Worm (Caenorhabditis elegans) whole organism, L1 larva: Measurements from ENCODE around the gene F59E12.15.
A peak's percentile ranks its signal among the peaks of the same experiment; 100 is the strongest.

Source experiments
- C04F5.9 ChIP-seq: sonication (generic microtip); optimal IDR thresholded peaks from 2 replicates; lab custom pipeline; 2016; ENCODE audit warnings: missing genetic modification characterization, missing compliant biosample characterization
- C16A3.4 ChIP-seq: fragments of 150-350 bp; optimal IDR thresholded peaks from 2 replicates; lab custom pipeline; 2014; ENCODE audit warnings: missing biosample characterization, missing genetic modification characterization
- C34B4.2 ChIP-seq: sonication (generic microtip); optimal IDR thresholded peaks from 2 replicates; lab custom pipeline; 2017; ENCODE audit warnings: mild to moderate bottlenecking, missing genetic modification characterization, missing compliant biosample characterization
- F16B12.6 ChIP-seq: fragments of 150-350 bp; optimal IDR thresholded peaks from 2 replicates; lab custom pipeline; 2014; ENCODE audit warnings: missing biosample characterization, missing genetic modification characterization
- Y116A8C.19 ChIP-seq: sonication (generic microtip); optimal IDR thresholded peaks from 2 replicates; lab custom pipeline; 2016; ENCODE audit warnings: missing compliant biosample characterization, missing genetic modification characterization, borderline replicate concordance
- aha-1 ChIP-seq: fragments of 150-350 bp; optimal IDR thresholded peaks from 2 replicates; lab custom pipeline; 2014; ENCODE audit warnings: missing biosample characterization, missing genetic modification characterization
- alr-1 ChIP-seq: fragments of 200-800 bp; sonication (Bioruptor generic); optimal IDR thresholded peaks from 2 replicates; lab custom pipeline; 2018; ENCODE audit warnings: borderline replicate concordance, mild to moderate bottlenecking, missing genetic modification characterization, missing compliant biosample characterization
- aly-2 ChIP-seq: fragments of 150-350 bp; optimal IDR thresholded peaks from 2 replicates; lab custom pipeline; 2014; ENCODE audit warnings: missing biosample characterization, missing genetic modification characterization
- ama-1 ChIP-seq: fragments of 150-350 bp; optimal IDR thresholded peaks from 2 replicates; lab custom pipeline; 2014
- ceh-63 ChIP-seq: fragments of 200-800 bp; sonication (Bioruptor generic); optimal IDR thresholded peaks from 2 replicates; lab custom pipeline; 2018; ENCODE audit warnings: mild to moderate bottlenecking, missing genetic modification characterization, missing compliant biosample characterization
- ceh-8 ChIP-seq: fragments of 200-800 bp; sonication (Bioruptor generic); optimal IDR thresholded peaks from 2 replicates; lab custom pipeline; 2018; ENCODE audit warnings: mild to moderate bottlenecking, missing genetic modification characterization, moderate library complexity, missing compliant biosample characterization
- ceh-82 ChIP-seq, 3 experiments: fragments of 150-350 bp in 1 of 3; sonication (generic microtip) in 2 of 3; optimal IDR thresholded peaks; 2 replicates each; lab custom pipeline; 2014 to 2017; ENCODE audit warnings: missing biosample characterization in 3 of 3, missing genetic modification characterization in 3 of 3
- ceh-90 ChIP-seq: sonication (generic microtip); optimal IDR thresholded peaks from 2 replicates; lab custom pipeline; 2016; ENCODE audit warnings: missing genetic modification characterization, missing compliant biosample characterization
- ces-1 ChIP-seq: fragments of 150-350 bp; optimal IDR thresholded peaks from 2 replicates; lab custom pipeline; 2014; ENCODE audit warnings: missing biosample characterization, missing genetic modification reagents, missing genetic modification characterization
- dpl-1 ChIP-seq, 3 experiments: fragments of 150-350 bp in 2 of 3; sonication (generic microtip) in 1 of 3; optimal IDR thresholded peaks; 2 replicates each; lab custom pipeline; 2014 to 2017; ENCODE audit warnings: missing biosample characterization in 3 of 3, missing genetic modification characterization in 3 of 3, missing genetic modification reagents in 3 of 3
- efl-1 ChIP-seq, 4 experiments: fragments of 150-350 bp; optimal IDR thresholded peaks in 3 of 4; peaks in 1 of 4; 1 replicate in 1 of 4; 2 replicates in 3 of 4; lab custom pipeline; 2014; ENCODE audit warnings: missing biosample characterization in 2 of 4, missing genetic modification characterization in 2 of 4, missing genetic modification reagents in 2 of 4
- efl-3 ChIP-seq: fragments of 200-800 bp; sonication (Bioruptor generic); optimal IDR thresholded peaks from 2 replicates; lab custom pipeline; 2018; ENCODE audit warnings: mild to moderate bottlenecking, missing genetic modification characterization, missing compliant biosample characterization
- egl-13 ChIP-seq: sonication (generic microtip); optimal IDR thresholded peaks from 2 replicates; lab custom pipeline; 2016; ENCODE audit warnings: missing genotype, missing genetic modification reagents, missing genetic modification characterization, missing compliant biosample characterization
- elt-3 ChIP-seq, 6 experiments: fragments of 150-350 bp in 1 of 6; sonication (generic microtip); optimal IDR thresholded peaks; 2 replicates each; lab custom pipeline; 2017 to 2018; ENCODE audit warnings: missing biosample characterization in 6 of 6, missing genetic modification characterization in 6 of 6, inconsistent platforms in 1 of 6
- ets-5 ChIP-seq: fragments of 200-800 bp; sonication (Bioruptor generic); IDR thresholded peaks from 2 replicates; pipeline ENCODE4 v1.3.6; 2022; ENCODE audit warnings: missing genetic modification characterization, missing compliant biosample characterization
- fos-1 ChIP-seq: fragments of 150-350 bp; optimal IDR thresholded peaks from 2 replicates; lab custom pipeline; 2014; ENCODE audit warnings: missing biosample characterization, missing genetic modification characterization
- hlh-17 ChIP-seq: fragments of 200-800 bp; sonication (Bioruptor generic); optimal IDR thresholded peaks from 2 replicates; lab custom pipeline; 2018; ENCODE audit warnings: missing genetic modification characterization, mild to moderate bottlenecking, missing compliant biosample characterization, moderate library complexity, borderline replicate concordance
- hpl-2 ChIP-seq: fragments of 150-350 bp; optimal IDR thresholded peaks from 2 replicates; lab custom pipeline; 2014; ENCODE audit warnings: missing biosample characterization, missing genetic modification reagents, missing genetic modification characterization
- irx-1 ChIP-seq: sonication (generic microtip); optimal IDR thresholded peaks from 2 replicates; lab custom pipeline; 2016; ENCODE audit warnings: missing genetic modification characterization, missing compliant biosample characterization
- isw-1 ChIP-seq: fragments of 200-800 bp; sonication (Bioruptor generic); IDR thresholded peaks from 2 replicates; pipeline ENCODE4 v1.3.6; 2022; ENCODE audit warnings: missing genetic modification characterization, missing compliant biosample characterization
- jun-1 ChIP-seq: fragments of 150-350 bp; optimal IDR thresholded peaks from 2 replicates; lab custom pipeline; 2014; ENCODE audit warnings: missing biosample characterization, missing genetic modification reagents, missing genetic modification characterization
- lin-13 ChIP-seq: fragments of 150-350 bp; optimal IDR thresholded peaks from 2 replicates; lab custom pipeline; 2014; ENCODE audit warnings: missing biosample characterization, missing genetic modification reagents, missing genetic modification characterization
- lin-15B ChIP-seq: fragments of 150-350 bp; sonication (generic microtip); optimal IDR thresholded peaks from 3 replicates; lab custom pipeline; 2014; ENCODE audit warnings: missing biosample characterization, missing genetic modification characterization
- lin-35 ChIP-seq, 2 experiments: fragments of 150-350 bp; optimal IDR thresholded peaks; 2 replicates each; lab custom pipeline; 2014; ENCODE audit warnings: missing biosample characterization in 2 of 2, missing genetic modification characterization in 2 of 2, missing genetic modification reagents in 2 of 2
- lir-3 ChIP-seq: sonication (generic microtip); optimal IDR thresholded peaks from 2 replicates; lab custom pipeline; 2016; ENCODE audit warnings: mild to moderate bottlenecking, missing genetic modification characterization, moderate library complexity, missing compliant biosample characterization; ENCODE audit not compliant: poor library complexity
- lsy-2 ChIP-seq, 2 experiments: fragments of 150-350 bp; optimal IDR thresholded peaks; 2 replicates each; lab custom pipeline; 2014; ENCODE audit warnings: missing biosample characterization in 2 of 2, missing genetic modification characterization in 2 of 2
- mep-1 ChIP-seq: fragments of 150-350 bp; optimal IDR thresholded peaks from 2 replicates; lab custom pipeline; 2014; ENCODE audit warnings: missing biosample characterization, missing genetic modification characterization
- nhr-12 ChIP-seq: sonication (generic microtip); optimal IDR thresholded peaks from 2 replicates; lab custom pipeline; 2017; ENCODE audit warnings: missing biosample characterization, missing genetic modification characterization
- nhr-20 ChIP-seq: sonication (generic microtip); optimal IDR thresholded peaks from 2 replicates; lab custom pipeline; 2016; ENCODE audit warnings: mild to moderate bottlenecking, missing genetic modification characterization, missing compliant biosample characterization
- nhr-237 ChIP-seq: fragments of 150-350 bp; optimal IDR thresholded peaks from 2 replicates; lab custom pipeline; 2014; ENCODE audit warnings: missing biosample characterization, missing genetic modification characterization
- nhr-28 ChIP-seq: fragments of 150-350 bp; optimal IDR thresholded peaks from 2 replicates; lab custom pipeline; 2014; ENCODE audit warnings: missing biosample characterization, missing genetic modification characterization
- nhr-71 ChIP-seq: sonication (generic microtip); optimal IDR thresholded peaks from 2 replicates; lab custom pipeline; 2016; ENCODE audit warnings: mild to moderate bottlenecking, missing genetic modification characterization, moderate library complexity, missing compliant biosample characterization
- nhr-76 ChIP-seq: sonication (generic microtip); optimal IDR thresholded peaks from 2 replicates; lab custom pipeline; 2017; ENCODE audit warnings: missing biosample characterization, missing genetic modification characterization
- nhr-84 ChIP-seq: sonication (generic microtip); optimal IDR thresholded peaks from 2 replicates; lab custom pipeline; 2017; ENCODE audit warnings: missing biosample characterization, missing genetic modification characterization
- pag-3 ChIP-seq: sonication (generic microtip); optimal IDR thresholded peaks from 2 replicates; lab custom pipeline; 2017; ENCODE audit warnings: missing genetic modification characterization, mild to moderate bottlenecking, missing compliant biosample characterization, antibody characterized with exemption, borderline replicate concordance; ENCODE audit not compliant: insufficient read depth
- rnt-1 ChIP-seq: sonication (generic microtip); optimal IDR thresholded peaks from 2 replicates; lab custom pipeline; 2016; ENCODE audit warnings: mild to moderate bottlenecking, missing genetic modification characterization, moderate library complexity, missing compliant biosample characterization
- skn-1 ChIP-seq: fragments of 150-350 bp; optimal IDR thresholded peaks from 2 replicates; lab custom pipeline; 2014; ENCODE audit warnings: missing biosample characterization, missing genetic modification characterization
- snu-23 ChIP-seq: sonication (generic microtip); optimal IDR thresholded peaks from 2 replicates; lab custom pipeline; 2016; ENCODE audit warnings: missing genetic modification characterization, missing compliant biosample characterization
- sptf-1 ChIP-seq: fragments of 150-350 bp; optimal IDR thresholded peaks from 2 replicates; lab custom pipeline; 2014; ENCODE audit warnings: missing biosample characterization, missing genetic modification characterization
- swsn-7 ChIP-seq: sonication (generic microtip); optimal IDR thresholded peaks from 2 replicates; lab custom pipeline; 2016; ENCODE audit warnings: missing genetic modification characterization, missing compliant biosample characterization
- tlp-1 ChIP-seq: fragments of 150-350 bp; optimal IDR thresholded peaks from 2 replicates; lab custom pipeline; 2014; ENCODE audit warnings: missing biosample characterization, missing genetic modification characterization
- unc-130 ChIP-seq: fragments of 150-350 bp; optimal IDR thresholded peaks from 2 replicates; lab custom pipeline; 2017; ENCODE audit warnings: missing biosample characterization, missing genetic modification characterization, inconsistent platforms
- unc-98 ChIP-seq: fragments of 200-800 bp; sonication (Bioruptor generic); IDR thresholded peaks from 2 replicates; pipeline ENCODE4 v1.3.6; 2022; ENCODE audit warnings: missing genetic modification characterization, missing compliant biosample characterization
- xbp-1 ChIP-seq: sonication (generic microtip); optimal IDR thresholded peaks from 2 replicates; lab custom pipeline; 2016; ENCODE audit warnings: missing genetic modification characterization, missing compliant biosample characterization
- zip-4 ChIP-seq: fragments of 200-800 bp; sonication (Bioruptor generic); optimal IDR thresholded peaks from 2 replicates; lab custom pipeline; 2018; ENCODE audit warnings: mild to moderate bottlenecking, missing genetic modification characterization, moderate library complexity, missing compliant biosample characterization
- ztf-11 ChIP-seq, 2 experiments: sonication (generic microtip); optimal IDR thresholded peaks; 2 replicates each; lab custom pipeline; 2016 to 2017; ENCODE audit warnings: missing genetic modification characterization in 2 of 2, missing biosample characterization in 1 of 2, missing compliant biosample characterization in 1 of 2
- ztf-4 ChIP-seq: fragments of 150-350 bp; optimal IDR thresholded peaks from 2 replicates; lab custom pipeline; 2014; ENCODE audit warnings: missing biosample characterization, missing genetic modification characterization

F59E12.15 gene

DNA sequence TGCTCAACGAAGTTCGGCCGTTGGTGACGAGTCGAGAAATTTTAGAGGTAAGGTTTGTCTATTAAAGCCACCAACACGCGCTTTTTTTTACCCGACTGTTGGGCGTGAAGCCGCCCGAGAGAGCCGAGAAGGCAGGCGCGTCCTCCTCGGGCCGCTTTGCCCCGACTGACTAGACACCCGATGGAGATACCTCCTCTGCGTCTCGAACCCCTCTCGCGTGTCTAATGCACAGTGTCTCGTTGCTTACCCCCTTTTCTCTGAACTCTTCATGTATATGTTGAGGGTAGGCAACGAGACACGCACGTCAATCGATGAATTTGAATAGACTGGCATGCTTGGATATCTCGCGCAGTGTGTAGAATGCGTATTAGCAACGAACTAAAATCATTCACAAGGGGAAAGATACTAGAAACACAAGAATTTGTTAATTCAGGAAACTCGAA is 33.6 kb upstream of the F59E12.15 start (continued):
- TF ChIP-seq elt-3 (tag; optimal IDR thresholded peaks at IDR 0.05; lab: Kevin White, UChicago) = peak in 1 of 6 experiments; percentile 43
- TF ChIP-seq hpl-2 = no peak
- no peak for TF ChIP-seq sptf-1 (tag; lab: Kevin White, UChicago)
- TF ChIP-seq nhr-76 (tag; lab: Kevin White, UChicago) = peak; percentile 36
- no peak for TF ChIP-seq alr-1 (tag; lab: Kevin White, UChicago)
- no peak for TF ChIP-seq pag-3 (tag; lab: Kevin White, UChicago)
- TF ChIP-seq C16A3.4 (tag; lab: Kevin White, UChicago) = peak; percentile 85
- no peak for TF ChIP-seq unc-98 (GFP tag; lab: Robert Waterston, UW)
- peak; percentile 5 for TF ChIP-seq unc-130 (tag; lab: Kevin White, UChicago)
- peak; percentile 34 to 62 (median 48) for TF ChIP-seq dpl-1 (GFP tag; optimal IDR thresholded peaks at IDR 0.05; lab: Kevin White, UChicago)
- TF ChIP-seq nhr-20 (tag; lab: Kevin White, UChicago) = peak; percentile 87
- no peak for TF ChIP-seq ceh-63 (GFP tag; lab: Kevin White, UChicago)
- TF ChIP-seq C04F5.9 = no peak
- peak; percentile 21 for TF ChIP-seq ceh-8
- peak; percentile 93 for TF ChIP-seq nhr-71
- peak; percentile 78 for TF ChIP-seq egl-13
- peak; percentile 77 to 88 for TF ChIP-seq lsy-2 (tag; optimal IDR thresholded peaks at IDR 0.05; lab: Kevin White, UChicago)
- TF ChIP-seq ceh-82 (tag; optimal IDR thresholded peaks at IDR 0.05; lab: Kevin White, UChicago) = peak; percentile 76 to 92 (median 90)
- peak; percentile 45 for TF ChIP-seq zip-4 (GFP tag; lab: Kevin White, UChicago)
- TF ChIP-seq C34B4.2 (tag; lab: Kevin White, UChicago) = no peak
- no peak for TF ChIP-seq nhr-28 (tag; lab: Kevin White, UChicago)
- no peak for TF ChIP-seq nhr-12
- TF ChIP-seq swsn-7 (tag; lab: Kevin White, UChicago) = peak; percentile 92
- TF ChIP-seq jun-1 = peak; percentile 62
- peak; percentile 35 for TF ChIP-seq lir-3 (tag; lab: Kevin White, UChicago)
- peak; percentile 23 for TF ChIP-seq irx-1 (tag; lab: Kevin White, UChicago)
- peak; percentile 67 for TF ChIP-seq mep-1 (tag; lab: Kevin White, UChicago)
- TF ChIP-seq lin-15B (tag; lab: Kevin White, UChicago) = no peak
- peak; percentile 98 for TF ChIP-seq ztf-4 (tag; lab: Kevin White, UChicago)
- TF ChIP-seq aly-2 (tag; lab: Kevin White, UChicago) = peak; percentile 66
- peak; percentile 82 for TF ChIP-seq xbp-1 (tag; lab: Kevin White, UChicago)
- no peak for TF ChIP-seq ceh-90 (tag; lab: Kevin White, UChicago)
- peak; percentile 84 for TF ChIP-seq fos-1
- TF ChIP-seq rnt-1 (tag; lab: Kevin White, UChicago) = peak; percentile 79
- no peak for TF ChIP-seq tlp-1 (tag; lab: Kevin White, UChicago)
- no peak for TF ChIP-seq Y116A8C.19
- TF ChIP-seq ama-1 (lab: Kevin White, UChicago) = peak; percentile 99
- TF ChIP-seq efl-1 (optimal IDR thresholded peaks at IDR 0.05; lab: Kevin White, UChicago) = peak; percentile 74 to 76
- peak; percentile 54 to 93 for TF ChIP-seq efl-1 (GFP tag; optimal IDR thresholded peaks at IDR 0.05 in 1 of 2; lab: Kevin White, UChicago)
- peak; percentile 88 for TF ChIP-seq snu-23 (GFP tag; lab: Kevin White, UChicago)
- no peak for TF ChIP-seq efl-3 (GFP tag; lab: Kevin White, UChicago)
- peak; percentile 67 for TF ChIP-seq ces-1 (GFP tag; lab: Kevin White, UChicago)
- no peak for TF ChIP-seq hlh-17 (GFP tag; lab: Kevin White, UChicago)
- TF ChIP-seq nhr-237 (tag; lab: Kevin White, UChicago) = peak; percentile 47
- TF ChIP-seq ets-5 = no peak
- TF ChIP-seq ztf-11 (tag; optimal IDR thresholded peaks at IDR 0.05; lab: Kevin White, UChicago) = peak in 1 of 2 experiments; percentile 77
- TF ChIP-seq lin-35 (GFP tag; optimal IDR thresholded peaks at IDR 0.05; lab: Kevin White, UChicago) = peak; percentile 75 to 77
- TF ChIP-seq nhr-84 (tag; lab: Kevin White, UChicago) = peak; percentile 66
- TF ChIP-seq skn-1 = peak; percentile 60
- peak; percentile 73 for TF ChIP-seq lin-13
- peak; percentile 31 for TF ChIP-seq F16B12.6
- TF ChIP-seq aha-1 (tag; lab: Kevin White, UChicago) = no peak
- TF ChIP-seq isw-1 = peak; percentile 75
